Worm (Caenorhabditis elegans) whole organism, midembryonic: ENCODE data around the gene cif-1.

ENCODE experiments used
- T22C8.4 ChIP-seq: fragments of 200-800 bp; sonication (Bioruptor generic); IDR thresholded peaks from 2 replicates; pipeline ENCODE4 v1.3.6; 2022; ENCODE audit warnings: missing genetic modification characterization, missing compliant biosample characterization
- klf-2 ChIP-seq: fragments of 200-800 bp; sonication (Bioruptor generic); conservative IDR thresholded peaks from 2 replicates; pipeline ENCODE4 v1.3.6; 2022; ENCODE audit warnings: missing genetic modification reagents, missing genetic modification characterization, missing compliant biosample characterization
- med-1 ChIP-seq: sonication (generic microtip); optimal IDR thresholded peaks from 2 replicates; lab custom pipeline; 2017; ENCODE audit warnings: missing genetic modification characterization, mild to moderate bottlenecking, missing compliant biosample characterization, antibody characterized with exemption, missing genetic modification reagents; ENCODE audit not compliant: insufficient read depth

DNA sequence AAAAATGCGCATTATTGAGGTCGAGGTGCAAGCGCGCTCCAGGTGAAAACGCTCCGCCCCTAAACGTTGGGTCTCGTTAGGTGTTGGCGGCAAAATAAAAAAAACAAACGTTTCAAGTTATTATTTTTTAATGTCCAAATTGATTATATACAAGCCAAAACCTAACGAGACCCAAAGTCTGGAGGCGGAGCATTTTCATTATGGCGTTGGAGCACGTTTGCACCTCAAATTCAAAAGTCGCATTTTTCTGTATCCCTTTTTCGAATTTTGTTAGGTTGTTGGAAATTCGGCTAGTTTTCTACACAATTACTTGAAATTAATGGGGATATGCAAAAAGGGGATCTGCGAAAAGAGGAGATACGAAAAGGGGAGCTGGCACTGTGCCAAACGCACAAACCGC, 52.7 kb downstream of the cif-1 start, which contains the start of gene col-111:
- TF ChIP-seq T22C8.4 (GFP tag; lab: Robert Waterston, UW) (no peak), klf-2 (GFP tag; lab: Robert Waterston, UW) (no peak), med-1 (no peak)
